Fruit fly (Drosophila melanogaster): ENCODE measurements around the gene CG16781.
A peak's percentile ranks its signal among the peaks of the same experiment; 100 is the strongest.

The CG16781 gene

dm6 chrX:3474476-3475439, 10.9 kb upstream of the CG16781 start, which contains the start of gene CG12206 (continued):
- peak; percentile 21 for TF ChIP-seq CG2120 (GFP tag; optimal IDR thresholded peaks at IDR 0.05)
- TF ChIP-seq mld (GFP tag; IDR thresholded peaks at IDR 0.05; ENCODE audit: partially characterized antibody): no peak
- TF ChIP-seq CG17328 (GFP tag; IDR thresholded peaks at IDR 0.05): no peak
- TF ChIP-seq CG34422 (GFP tag; IDR thresholded peaks at IDR 0.05): no peak
- no peak for TF ChIP-seq hbn (GFP tag; IDR thresholded peaks at IDR 0.05; ENCODE audit: partially characterized antibody)
- peak; percentile 34 for TF ChIP-seq CG6765 (GFP tag; optimal IDR thresholded peaks at IDR 0.05)
- no peak for TF ChIP-seq Elba2 (GFP tag; optimal IDR thresholded peaks at IDR 0.05)
- no peak for TF ChIP-seq Bgb (GFP tag; IDR thresholded peaks at IDR 0.05; ENCODE audit: partially characterized antibody)
- peak; percentile 18 for TF ChIP-seq CG12942 (GFP tag; optimal IDR thresholded peaks at IDR 0.05)
- TF ChIP-seq stwl (tag; optimal IDR thresholded peaks at IDR 0.05): no peak
- TF ChIP-seq HLH54F (GFP tag; optimal IDR thresholded peaks at IDR 0.05): no peak
- TF ChIP-seq cwo (GFP tag; optimal IDR thresholded peaks at IDR 0.05): peak; percentile 42
- no peak for TF ChIP-seq CG8290 (GFP tag; optimal IDR thresholded peaks at IDR 0.05)
- no peak for TF ChIP-seq CG8290 (tag; optimal IDR thresholded peaks at IDR 0.05)
- TF ChIP-seq lbe (GFP tag; optimal IDR thresholded peaks at IDR 0.05): peak; percentile 20
- no peak for TF ChIP-seq CG3995 (GFP tag; optimal IDR thresholded peaks at IDR 0.05)
- no peak for TF ChIP-seq CG11085 (GFP tag; IDR thresholded peaks at IDR 0.05)
- no peak for TF ChIP-seq cg (GFP tag; optimal IDR thresholded peaks at IDR 0.05)
- peak; percentile 28 for TF ChIP-seq dmrt11E (tag; optimal IDR thresholded peaks at IDR 0.05)
- TF ChIP-seq CG1602 (GFP tag; optimal IDR thresholded peaks at IDR 0.05): no peak
- peak; percentile 45 for TF ChIP-seq CG4424 (GFP tag; optimal IDR thresholded peaks at IDR 0.05)
- TF ChIP-seq Fer1 (GFP tag; optimal IDR thresholded peaks at IDR 0.05): peak; percentile 56
- no peak for TF ChIP-seq CG17568 (GFP tag; optimal IDR thresholded peaks at IDR 0.05)
- TF ChIP-seq fd3F (GFP tag; optimal IDR thresholded peaks at IDR 0.05): peak; percentile 43
- TF ChIP-seq Dip2 (GFP tag; IDR thresholded peaks at IDR 0.05): no peak
- peak; percentile 16 for TF ChIP-seq org-1 (GFP tag; optimal IDR thresholded peaks at IDR 0.05)
- TF ChIP-seq CG1792 (GFP tag; optimal IDR thresholded peaks at IDR 0.05): no peak
- peak; percentile 26 for TF ChIP-seq abd-A (tag; optimal IDR thresholded peaks at IDR 0.05)
- peak; percentile 32; the same call in 1 of the 2 replicates for TF ChIP-seq esg (GFP tag; conservative IDR thresholded peaks at IDR 0.05)
- TF ChIP-seq HmgZ (tag; optimal IDR thresholded peaks at IDR 0.05): peak; percentile 25
- TF ChIP-seq slbo (GFP tag; IDR thresholded peaks at IDR 0.05): peak; percentile 73
- TF ChIP-seq gro (GFP tag; optimal IDR thresholded peaks at IDR 0.05): no peak
- TF ChIP-seq yki (optimal IDR thresholded peaks at IDR 0.05): no peak
- TF ChIP-seq ind (GFP tag; optimal IDR thresholded peaks at IDR 0.05): peak; percentile 48
- no peak for TF ChIP-seq ken (GFP tag; IDR thresholded peaks at IDR 0.05)
- no peak for TF ChIP-seq MESR4 (GFP tag; optimal IDR thresholded peaks at IDR 0.05)
- no peak for TF ChIP-seq kay (GFP tag; optimal IDR thresholded peaks at IDR 0.05)
- TF ChIP-seq CG4730 (GFP tag; IDR thresholded peaks at IDR 0.05): no peak
- TF ChIP-seq lola (GFP tag; optimal IDR thresholded peaks at IDR 0.05): peak in 1 of 3 experiments; percentile 49
- no peak for TF ChIP-seq Nf-YA (GFP tag; IDR thresholded peaks at IDR 0.05)
- TF ChIP-seq ase (GFP tag; IDR thresholded peaks at IDR 0.05): no peak
- TF ChIP-seq CG12155 (GFP tag; optimal IDR thresholded peaks at IDR 0.05): peak; percentile 12
- TF ChIP-seq Oli (tag; optimal IDR thresholded peaks at IDR 0.05): peak; percentile 57
- TF ChIP-seq CG8924 (tag; optimal IDR thresholded peaks at IDR 0.05): peak; percentile 61
- peak; percentile 81 for TF ChIP-seq CG32772 (GFP tag; IDR thresholded peaks at IDR 0.05)
- no peak for TF ChIP-seq CG1603 (tag; optimal IDR thresholded peaks at IDR 0.05)
- TF ChIP-seq dati (GFP tag; IDR thresholded peaks at IDR 0.05): no peak
- peak; percentile 59 for TF ChIP-seq ttk (GFP tag; IDR thresholded peaks at IDR 0.05)
- peak; percentile 52 for TF ChIP-seq ATbp (GFP tag; optimal IDR thresholded peaks at IDR 0.05)
- peak; percentile 81 for TF ChIP-seq row (GFP tag; IDR thresholded peaks at IDR 0.05)
